Fruit fly (Drosophila melanogaster) whole organism, embryonic: ENCODE data around the gene Dhod.

Experiments used
- BtbVII ChIP-seq: fragments of 200-800 bp; sonication (Bioruptor generic); optimal IDR thresholded peaks from 3 replicates; lab custom pipeline; 2017; ENCODE audit warnings: missing biosample characterization, mild to moderate bottlenecking, missing genetic modification characterization
- C15 ChIP-seq: fragments of 200-800 bp; sonication (Bioruptor generic); IDR thresholded peaks from 3 replicates; pipeline ENCODE4 v1.3.6; 2022; ENCODE audit warnings: missing biosample characterization, missing genetic modification characterization
- CG10147 ChIP-seq: fragments of 200-800 bp; sonication (Bioruptor generic); optimal IDR thresholded peaks from 2 replicates; lab custom pipeline; 2019; ENCODE audit warnings: missing biosample characterization, mild to moderate bottlenecking, missing genetic modification characterization, moderate library complexity
- CG1024 ChIP-seq: fragments of 200-800 bp; sonication (Bioruptor generic); IDR thresholded peaks from 2 replicates; pipeline ENCODE4 v1.3.6; 2022; ENCODE audit warnings: missing biosample characterization, missing genetic modification characterization
- CG10274 ChIP-seq: fragments of 200-800 bp; sonication (Bioruptor generic); optimal IDR thresholded peaks from 3 replicates; lab custom pipeline; 2017; ENCODE audit warnings: missing biosample characterization, mild to moderate bottlenecking, missing genetic modification characterization
- CG10431 ChIP-seq: fragments of 200-800 bp; sonication (Bioruptor generic); optimal IDR thresholded peaks from 3 replicates; lab custom pipeline; 2018; ENCODE audit warnings: missing biosample characterization, mild to moderate bottlenecking, missing genetic modification characterization
- CG11504 ChIP-seq: fragments of 200-800 bp; sonication (Bioruptor generic); optimal IDR thresholded peaks from 3 replicates; lab custom pipeline; 2019; ENCODE audit warnings: missing biosample characterization, mild to moderate bottlenecking, missing genetic modification characterization, moderate library complexity
- CG13296 ChIP-seq: fragments of 200-800 bp; sonication (Bioruptor generic); optimal IDR thresholded peaks from 3 replicates; lab custom pipeline; 2018; ENCODE audit warnings: missing biosample characterization, mild to moderate bottlenecking, missing genetic modification characterization
- CG15514 ChIP-seq: fragments of 200-800 bp; sonication (Bioruptor generic); optimal IDR thresholded peaks from 3 replicates; lab custom pipeline; 2017; ENCODE audit warnings: missing biosample characterization, missing genetic modification characterization, mild to moderate bottlenecking, moderate library complexity, missing genetic modification reagents
- CG1602 ChIP-seq: fragments of 200-800 bp; sonication (Bioruptor generic); optimal IDR thresholded peaks from 3 replicates; lab custom pipeline; 2016; ENCODE audit warnings: missing biosample characterization, missing genetic modification characterization
- CG16815 ChIP-seq: fragments of 200-800 bp; sonication (Bioruptor generic); optimal IDR thresholded peaks from 3 replicates; lab custom pipeline; 2017; ENCODE audit warnings: missing biosample characterization, mild to moderate bottlenecking, missing genetic modification characterization
- CG1832 ChIP-seq: fragments of 200-800 bp; sonication (Bioruptor generic); optimal IDR thresholded peaks from 2 replicates; lab custom pipeline; 2017; ENCODE audit warnings: missing biosample characterization, mild to moderate bottlenecking, missing genetic modification characterization, inconsistent platforms
- CG18599 ChIP-seq: fragments of 200-800 bp; sonication (Bioruptor generic); optimal IDR thresholded peaks from 3 replicates; lab custom pipeline; 2017; ENCODE audit warnings: missing biosample characterization, missing genetic modification characterization, mild to moderate bottlenecking, moderate library complexity, missing genetic modification reagents
- CG33557 ChIP-seq: fragments of 200-800 bp; sonication (Bioruptor generic); optimal IDR thresholded peaks from 2 replicates; lab custom pipeline; 2019; ENCODE audit warnings: missing biosample characterization, mild to moderate bottlenecking, missing genetic modification characterization, moderate library complexity
- CG34376 ChIP-seq: fragments of 200-800 bp; sonication (Bioruptor generic); optimal IDR thresholded peaks from 2 replicates; lab custom pipeline; 2018; ENCODE audit warnings: missing biosample characterization, mild to moderate bottlenecking, missing genetic modification characterization
- CG6854 ChIP-seq: fragments of 200-800 bp; sonication (Bioruptor generic); optimal IDR thresholded peaks from 3 replicates; lab custom pipeline; 2017; ENCODE audit warnings: missing biosample characterization, mild to moderate bottlenecking, missing genetic modification characterization
- CG7963 ChIP-seq: fragments of 200-800 bp; sonication (Bioruptor generic); IDR thresholded peaks from 3 replicates; pipeline ENCODE4 v1.3.6; 2022; ENCODE audit warnings: missing biosample characterization, missing genetic modification characterization; ENCODE audit not compliant: partially characterized antibody
- CG7987 ChIP-seq: fragments of 200-800 bp; sonication (Bioruptor generic); optimal IDR thresholded peaks from 2 replicates; lab custom pipeline; 2018; ENCODE audit warnings: missing biosample characterization, mild to moderate bottlenecking, missing genetic modification characterization, moderate library complexity
- CoRest ChIP-seq: fragments of 200-800 bp; sonication (Bioruptor generic); optimal IDR thresholded peaks from 3 replicates; lab custom pipeline; 2018; ENCODE audit warnings: missing biosample characterization, mild to moderate bottlenecking, missing genetic modification characterization, moderate library complexity
- Deaf1 ChIP-seq: fragments of 200-800 bp; optimal IDR thresholded peaks from 3 replicates; lab custom pipeline; 2019; ENCODE audit warnings: missing biosample characterization, mild to moderate bottlenecking, missing genetic modification characterization, moderate library complexity
- Doc3 ChIP-seq: fragments of 200-800 bp; sonication (Bioruptor generic); IDR thresholded peaks from 3 replicates; pipeline ENCODE4 v1.3.6; 2022; ENCODE audit warnings: missing biosample characterization, missing genetic modification characterization; ENCODE audit not compliant: partially characterized antibody
- E2f1 ChIP-seq: fragments of 200-800 bp; sonication (Bioruptor generic); IDR thresholded peaks from 2 replicates; pipeline ENCODE4 v1.3.6; 2022; ENCODE audit warnings: missing biosample characterization, missing genetic modification characterization
- Elba2 ChIP-seq: fragments of 200-800 bp; sonication (Bioruptor generic); optimal IDR thresholded peaks from 3 replicates; lab custom pipeline; 2016; ENCODE audit warnings: missing biosample characterization, missing genetic modification characterization
- Lhr ChIP-seq: fragments of 200-800 bp; sonication (Bioruptor generic); optimal IDR thresholded peaks from 3 replicates; lab custom pipeline; 2017; ENCODE audit warnings: mild to moderate bottlenecking, missing biosample characterization, missing genetic modification reagents, missing genetic modification characterization
- Myb ChIP-seq: fragments of 200-800 bp; sonication (Bioruptor generic); optimal IDR thresholded peaks from 2 replicates; lab custom pipeline; 2016; ENCODE audit warnings: missing biosample characterization, missing genetic modification characterization
- amos ChIP-seq: fragments of 200-800 bp; sonication (Bioruptor generic); IDR thresholded peaks from 2 replicates; pipeline ENCODE4 v1.3.6; 2022; ENCODE audit warnings: missing biosample characterization, missing genetic modification characterization; ENCODE audit not compliant: partially characterized antibody
- bab2 ChIP-seq: fragments of 200-800 bp; sonication (Bioruptor generic); optimal IDR thresholded peaks from 2 replicates; lab custom pipeline; 2016; ENCODE audit warnings: missing biosample characterization, missing genetic modification characterization
- dmrt11E ChIP-seq: fragments of 200-800 bp; sonication (Bioruptor generic); optimal IDR thresholded peaks from 3 replicates; lab custom pipeline; 2018; ENCODE audit warnings: missing biosample characterization, mild to moderate bottlenecking, missing genetic modification characterization, moderate library complexity
- en ChIP-seq: fragments of 200-800 bp; sonication (Bioruptor generic); optimal IDR thresholded peaks from 2 replicates; lab custom pipeline; 2016; ENCODE audit warnings: missing biosample characterization, missing genetic modification characterization
- esg ChIP-seq: fragments of 200-800 bp; sonication (Bioruptor generic); conservative IDR thresholded peaks from 2 replicates; pipeline ENCODE4 v1.3.6; 2022; ENCODE audit warnings: missing biosample characterization, missing genetic modification characterization
- exex ChIP-seq: fragments of 200-800 bp; sonication (Bioruptor generic); optimal IDR thresholded peaks from 4 replicates; lab custom pipeline; 2018; ENCODE audit warnings: missing biosample characterization, mild to moderate bottlenecking, missing genetic modification characterization, moderate library complexity
- fd96Cb ChIP-seq: fragments of 200-800 bp; sonication (Bioruptor generic); optimal IDR thresholded peaks from 2 replicates; lab custom pipeline; 2018; ENCODE audit warnings: missing biosample characterization, mild to moderate bottlenecking, missing genetic modification characterization, moderate library complexity
- gcm ChIP-seq: fragments of 200-800 bp; sonication (Bioruptor generic); optimal IDR thresholded peaks from 2 replicates; lab custom pipeline; 2019; ENCODE audit warnings: missing biosample characterization, mild to moderate bottlenecking, missing genetic modification characterization, moderate library complexity
- kay ChIP-seq: fragments of 200-800 bp; sonication (Bioruptor generic); optimal IDR thresholded peaks from 2 replicates; lab custom pipeline; 2016; ENCODE audit warnings: missing biosample characterization, missing genetic modification characterization
- klu ChIP-seq: fragments of 200-800 bp; sonication (Bioruptor generic); IDR thresholded peaks from 2 replicates; pipeline ENCODE4 v1.3.6; 2022; ENCODE audit warnings: missing biosample characterization, missing genetic modification characterization
- lov ChIP-seq, 2 experiments: fragments of 200-800 bp in 1 of 2; fragments of >200 bp in 1 of 2; sonication (Bioruptor generic) in 1 of 2; IDR thresholded peaks in 1 of 2; optimal IDR thresholded peaks in 1 of 2; 2 replicates in 1 of 2; 3 replicates in 1 of 2; pipeline versions ENCODE4 v1.3.6 to Lab custom; 2017 to 2022; ENCODE audit warnings: missing biosample characterization in 1 of 2, missing genetic modification characterization in 1 of 2
- nau ChIP-seq: fragments of 200-800 bp; sonication (Bioruptor generic); optimal IDR thresholded peaks from 3 replicates; lab custom pipeline; 2017; ENCODE audit warnings: missing biosample characterization, mild to moderate bottlenecking, missing genetic modification characterization, missing genetic modification reagents
- org-1 ChIP-seq: fragments of 200-800 bp; sonication (Bioruptor generic); optimal IDR thresholded peaks from 2 replicates; lab custom pipeline; 2017; ENCODE audit warnings: missing biosample characterization, missing genetic modification characterization
- otp ChIP-seq: fragments of 200-800 bp; sonication (Bioruptor generic); IDR thresholded peaks from 3 replicates; pipeline ENCODE4, ENCODE4 v1.3.6; 2022; ENCODE audit warnings: missing biosample characterization, missing genetic modification characterization
- p53 ChIP-seq: fragments of 200-800 bp; sonication (Bioruptor generic); optimal IDR thresholded peaks from 2 replicates; lab custom pipeline; 2016; ENCODE audit warnings: missing biosample characterization, missing genetic modification characterization
- row ChIP-seq: fragments of 200-800 bp; sonication (Bioruptor generic); IDR thresholded peaks from 3 replicates; pipeline ENCODE4 v1.3.6; 2022; ENCODE audit warnings: missing biosample characterization, missing genetic modification characterization
- sens ChIP-seq: fragments of 200-800 bp; sonication (Bioruptor generic); peaks from one replicate; lab custom pipeline; 2016; ENCODE audit warnings: missing biosample characterization, missing genetic modification characterization
- sens-2 ChIP-seq: fragments of 200-800 bp; sonication (Bioruptor generic); IDR thresholded peaks from 2 replicates; pipeline ENCODE4 v1.3.6; 2022; ENCODE audit warnings: missing biosample characterization, missing genetic modification characterization
- slp2 ChIP-seq: fragments of 200-800 bp; sonication (Bioruptor generic); optimal IDR thresholded peaks from 2 replicates; lab custom pipeline; 2016; ENCODE audit warnings: missing biosample characterization, missing genetic modification characterization
- stwl ChIP-seq: fragments of 200-800 bp; sonication (Bioruptor generic); optimal IDR thresholded peaks from 3 replicates; lab custom pipeline; 2018; ENCODE audit warnings: missing biosample characterization, mild to moderate bottlenecking, missing genetic modification characterization, moderate library complexity
- tx ChIP-seq: fragments of 200-800 bp; sonication (Bioruptor generic); optimal IDR thresholded peaks from 2 replicates; lab custom pipeline; 2016; ENCODE audit warnings: missing biosample characterization, missing genetic modification characterization
- wek ChIP-seq: fragments of 200-800 bp; sonication (Bioruptor generic); optimal IDR thresholded peaks from 3 replicates; lab custom pipeline; 2018; ENCODE audit warnings: missing biosample characterization, mild to moderate bottlenecking, missing genetic modification characterization, moderate library complexity

Dhod gene

DNA sequence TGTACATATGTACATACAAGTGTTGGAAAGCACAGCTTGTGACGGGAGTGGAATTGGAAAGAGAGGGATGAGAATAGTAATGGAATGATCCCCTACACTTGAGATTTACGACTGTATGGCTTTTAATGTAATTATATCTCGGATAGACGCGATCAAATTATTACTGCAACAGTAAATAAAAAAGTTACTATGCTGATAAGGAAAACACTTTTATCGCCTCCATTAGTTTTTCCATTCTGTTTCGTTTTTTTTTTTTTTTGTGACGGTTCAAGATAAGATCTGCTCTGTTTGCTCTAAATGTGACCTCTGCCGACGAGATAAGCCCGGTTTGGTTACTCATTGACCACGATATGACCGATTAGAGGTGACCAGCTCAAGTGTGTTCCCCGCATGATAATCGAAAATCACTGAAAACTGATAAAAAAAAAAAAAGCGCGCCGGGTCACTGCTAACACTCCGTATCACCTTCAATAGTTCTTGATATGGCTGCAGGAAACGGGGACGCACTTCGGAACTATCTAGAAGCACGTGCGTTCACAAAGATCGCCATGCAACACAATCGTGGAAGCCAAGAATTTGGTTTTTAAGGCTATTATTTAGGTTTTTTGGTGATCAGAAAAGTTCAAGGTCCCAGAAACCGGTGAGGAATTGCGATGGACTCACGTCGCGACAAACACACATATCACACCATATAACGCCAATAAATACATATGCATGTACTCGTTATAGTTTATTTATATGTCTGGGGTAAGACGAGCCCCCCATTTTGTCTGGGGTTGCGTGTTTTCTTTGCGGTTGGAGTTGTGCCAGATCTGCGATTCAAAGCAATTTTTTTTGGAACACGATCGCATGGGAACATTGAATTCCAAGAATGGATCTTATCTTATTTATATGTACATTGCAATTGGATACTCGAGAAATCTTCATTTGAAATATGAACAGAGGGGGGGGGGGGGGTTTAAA, 18.1 kb upstream of the Dhod start, which contains the start of gene p (continued):
- no peak for TF ChIP-seq esg
- TF ChIP-seq fd96Cb: no peak
- peak; percentile 61 for TF ChIP-seq BtbVII (GFP tag; lab: Kevin White, UChicago)
- TF ChIP-seq CG1832 (GFP tag; lab: Kevin White, UChicago): no peak
- no peak for TF ChIP-seq CG6854 (GFP tag; lab: Kevin White, UChicago)
- no peak for TF ChIP-seq klu (GFP tag; lab: Robert Waterston, UW)
- peak; percentile 9 for TF ChIP-seq org-1 (GFP tag; lab: Kevin White, UChicago)
- peak; percentile 39 for TF ChIP-seq wek (GFP tag; lab: Kevin White, UChicago)
- TF ChIP-seq E2f1 (GFP tag; lab: Robert Waterston, UW): no peak
- TF ChIP-seq bab2 (GFP tag; lab: Kevin White, UChicago): peak; percentile 22
- TF ChIP-seq CoRest (tag; lab: Kevin White, UChicago): peak; percentile 11
- TF ChIP-seq CG1602: no peak
- peak; percentile 57 for TF ChIP-seq CG7987 (GFP tag; lab: Kevin White, UChicago)
- no peak for TF ChIP-seq CG13296 (GFP tag; lab: Kevin White, UChicago)
- TF ChIP-seq Elba2 (GFP tag; lab: Kevin White, UChicago): no peak
- TF ChIP-seq CG10274 (GFP tag; lab: Kevin White, UChicago): peak; percentile 99
- peak; percentile 59 for TF ChIP-seq CG10431 (GFP tag; lab: Kevin White, UChicago)
- TF ChIP-seq p53 (GFP tag; lab: Kevin White, UChicago): no peak
- no peak for TF ChIP-seq dmrt11E (tag; lab: Kevin White, UChicago)
- TF ChIP-seq Doc3: no peak
- TF ChIP-seq CG11504: peak; percentile 49
- TF ChIP-seq Lhr (GFP tag; lab: Kevin White, UChicago): no peak
- TF ChIP-seq otp (GFP tag; lab: Robert Waterston, UW): no peak
- TF ChIP-seq CG10147: peak; percentile 18
- TF ChIP-seq nau (GFP tag; lab: Kevin White, UChicago): peak; percentile 13
- TF ChIP-seq Myb (GFP tag; lab: Kevin White, UChicago): peak; percentile 32
- peak; percentile 64 for TF ChIP-seq gcm (GFP tag; lab: Kevin White, UChicago)
- peak; percentile 36 for TF ChIP-seq slp2 (GFP tag; lab: Kevin White, UChicago)
- TF ChIP-seq kay (GFP tag; lab: Kevin White, UChicago): peak; percentile 56
- TF ChIP-seq Deaf1 (tag; lab: Kevin White, UChicago): no peak
- TF ChIP-seq C15 (GFP tag; lab: Robert Waterston, UW): no peak
- TF ChIP-seq stwl (tag; lab: Kevin White, UChicago): peak; percentile 50
- peak; percentile 4 for TF ChIP-seq CG15514
- TF ChIP-seq amos (GFP tag; lab: Robert Waterston, UW): no peak
- TF ChIP-seq en (GFP tag; lab: Kevin White, UChicago): no peak
- no peak for TF ChIP-seq tx (GFP tag; lab: Kevin White, UChicago)
- TF ChIP-seq CG33557 (GFP tag; lab: Kevin White, UChicago): peak; percentile 63
- no peak for TF ChIP-seq CG7963 (GFP tag; lab: Robert Waterston, UW)
- TF ChIP-seq sens: peak; percentile 90
- TF ChIP-seq lov (optimal IDR thresholded peaks at IDR 0.05; lab: Kevin White, UChicago): no peak
- no peak for TF ChIP-seq lov (GFP tag; IDR thresholded peaks at IDR 0.05; lab: Robert Waterston, UW)
- TF ChIP-seq CG1024 (GFP tag; lab: Robert Waterston, UW): no peak
- peak; percentile 47; the same call in 2 of the 3 replicates for TF ChIP-seq row (GFP tag; lab: Robert Waterston, UW)
- peak; percentile 6 for TF ChIP-seq CG16815
- peak; percentile 66 for TF ChIP-seq CG18599 (GFP tag; lab: Kevin White, UChicago)
- peak; percentile 91 for TF ChIP-seq CG34376
- peak; percentile 87 for TF ChIP-seq exex
- TF ChIP-seq sens-2 (GFP tag; lab: Robert Waterston, UW): peak; percentile 68
